Fruit fly (Drosophila melanogaster) whole organism: ENCODE results near the gene CG9525.

Experiments used
- CG8478 ChIP-seq: fragments of >200 bp; optimal IDR thresholded peaks from 2 replicates; lab custom pipeline; 2018; ENCODE audit warnings: inconsistent platforms
- Dll ChIP-seq: fragments of >200 bp; optimal IDR thresholded peaks from 2 replicates; lab custom pipeline; 2017
- EcR ChIP-seq, 2 experiments: fragments of >200 bp; optimal IDR thresholded peaks; 2 replicates each; lab custom pipeline; 2017; ENCODE audit warnings: missing biosample characterization in 2 of 2, missing genetic modification characterization in 2 of 2, missing genetic modification reagents in 2 of 2
- pan ChIP-seq: fragments of >200 bp; optimal IDR thresholded peaks from 2 replicates; lab custom pipeline; 2017
- psq ChIP-seq: fragments of >200 bp; optimal IDR thresholded peaks from 2 replicates; lab custom pipeline; 2017
- usp ChIP-seq: fragments of >200 bp; optimal IDR thresholded peaks from 2 replicates; lab custom pipeline; 2017; ENCODE audit warnings: missing biosample characterization, missing genetic modification characterization, mixed read lengths

The CG9525 gene

dm6 chr2L:8962254-8962653 is at the start of gene CG9525, which contains the start of gene CG32985:
Gene CG9525 (minus strand): TSS chr2L:8962354.
Gene CG32985 (plus strand): TSS chr2L:8962533.
- TF ChIP-seq usp (GFP tag; lab: Kevin White, UChicago) (no peak), CG8478 (lab: Kevin White, UChicago) (no peak), Dll (no peak), psq (lab: Kevin White, UChicago) (no peak), EcR (GFP tag; optimal IDR thresholded peaks at IDR 0.05; lab: Kevin White, UChicago) (no peak), pan (lab: Kevin White, UChicago) (no peak)

dm6 chr2L:9011543-9012238 is 49.5 kb upstream of the CG9525 start, which contains the start of gene CG13102:
Gene CG13102 (plus strand): TSS chr2L:9012188.
- TF ChIP-seq usp (GFP tag; lab: Kevin White, UChicago) = no peak
- no peak for TF ChIP-seq Dll
- TF ChIP-seq CG8478 (lab: Kevin White, UChicago) = no peak
- TF ChIP-seq pan (lab: Kevin White, UChicago) = no peak
- no peak for TF ChIP-seq EcR (GFP tag; optimal IDR thresholded peaks at IDR 0.05; lab: Kevin White, UChicago)
- no peak for TF ChIP-seq psq (lab: Kevin White, UChicago)

- no peak for TF ChIP-seq Dll
- no peak for TF ChIP-seq psq (lab: Kevin White, UChicago)
- TF ChIP-seq CG8478 (lab: Kevin White, UChicago) = no peak
- TF ChIP-seq usp (GFP tag; lab: Kevin White, UChicago) = no peak
- TF ChIP-seq pan (lab: Kevin White, UChicago) = no peak
- TF ChIP-seq EcR (GFP tag; optimal IDR thresholded peaks at IDR 0.05; lab: Kevin White, UChicago) = no peak
Measured at dm6 chr2L:9010267-9010666, 48.1 kb upstream of the CG9525 start, which contains the start of gene CG9568. Gene CG9568 (plus strand): TSS chr2L:9010583.

- TF ChIP-seq EcR (GFP tag; optimal IDR thresholded peaks at IDR 0.05; lab: Kevin White, UChicago) (no peak), pan (lab: Kevin White, UChicago) (no peak), CG8478 (lab: Kevin White, UChicago) (no peak), psq (lab: Kevin White, UChicago) (no peak), usp (GFP tag; lab: Kevin White, UChicago) (no peak), Dll (no peak)
Measured at dm6 chr2L:8998237-8998636, 36.1 kb upstream of the CG9525 start, which contains the start of gene Try29F. Gene Try29F (plus strand): TSS chr2L:8998537.

- TF ChIP-seq pan (lab: Kevin White, UChicago) (no peak), psq (lab: Kevin White, UChicago) (no peak), Dll (no peak), CG8478 (lab: Kevin White, UChicago) (no peak), usp (GFP tag; lab: Kevin White, UChicago) (no peak), EcR (GFP tag; optimal IDR thresholded peaks at IDR 0.05; lab: Kevin White, UChicago) (no peak)
Measured at dm6 chr2L:8997285-8997684, 35.1 kb upstream of the CG9525 start, which contains the start of the genes alien and CG18661. Gene alien (minus strand): TSS chr2L:8997379. Gene CG18661 (plus strand): TSS chr2L:8997605.

dm6 chr2L:8993650-8994441 is 31.7 kb upstream of the CG9525 start, which contains the start of gene CG17906:
Gene CG17906 (plus strand): TSS chr2L:8994391.
- TF ChIP-seq EcR (GFP tag; optimal IDR thresholded peaks at IDR 0.05; lab: Kevin White, UChicago) (no peak), usp (GFP tag; lab: Kevin White, UChicago) (no peak), CG8478 (lab: Kevin White, UChicago) (no peak), pan (lab: Kevin White, UChicago) (no peak), Dll (no peak)

- no peak for TF ChIP-seq psq (lab: Kevin White, UChicago)
- TF ChIP-seq pan (lab: Kevin White, UChicago) = no peak
- no peak for TF ChIP-seq Dll
- no peak for TF ChIP-seq CG8478 (lab: Kevin White, UChicago)
- TF ChIP-seq usp (GFP tag; lab: Kevin White, UChicago) = no peak
- TF ChIP-seq EcR (GFP tag; optimal IDR thresholded peaks at IDR 0.05; lab: Kevin White, UChicago) = no peak
Measured at dm6 chr2L:8991583-8991982, 29.4 kb upstream of the CG9525 start, which contains the start of gene CG9555. Gene CG9555 (plus strand): TSS chr2L:8991735.

dm6 chr2L:8989037-8989591 is 27.0 kb upstream of the CG9525 start, which contains the start of gene rost:
Gene rost (minus strand): TSS chr2L:8989539.
- no peak for TF ChIP-seq usp (GFP tag; lab: Kevin White, UChicago)
- TF ChIP-seq psq (lab: Kevin White, UChicago) = no peak
- TF ChIP-seq CG8478 (lab: Kevin White, UChicago) = no peak
- TF ChIP-seq Dll = no peak
- no peak for TF ChIP-seq pan (lab: Kevin White, UChicago)
- no peak for TF ChIP-seq EcR (GFP tag; optimal IDR thresholded peaks at IDR 0.05; lab: Kevin White, UChicago)

dm6 chr2L:8987251-8987937 is 25.2 kb upstream of the CG9525 start:
- TF ChIP-seq usp (GFP tag; lab: Kevin White, UChicago) (no peak), psq (lab: Kevin White, UChicago) (no peak), Dll (no peak), EcR (GFP tag; optimal IDR thresholded peaks at IDR 0.05; lab: Kevin White, UChicago) (no peak), pan (lab: Kevin White, UChicago) (no peak), CG8478 (lab: Kevin White, UChicago) (no peak)

dm6 chr2L:8984614-8985318 is 22.6 kb upstream of the CG9525 start, which contains the start of gene CG13101:
Gene CG13101 (minus strand): TSS chr2L:8984872.
- TF ChIP-seq usp (GFP tag; lab: Kevin White, UChicago) = no peak
- TF ChIP-seq CG8478 (lab: Kevin White, UChicago) = no peak
- TF ChIP-seq pan (lab: Kevin White, UChicago) = no peak
- no peak for TF ChIP-seq EcR (GFP tag; optimal IDR thresholded peaks at IDR 0.05; lab: Kevin White, UChicago)
- TF ChIP-seq psq (lab: Kevin White, UChicago) = no peak
- TF ChIP-seq Dll = no peak
